Fruit fly (Drosophila melanogaster): Measurements from ENCODE around the gene Gyc76C.
A peak's percentile ranks its signal among the peaks of the same experiment; 100 is the strongest.

The Gyc76C gene

DNA sequence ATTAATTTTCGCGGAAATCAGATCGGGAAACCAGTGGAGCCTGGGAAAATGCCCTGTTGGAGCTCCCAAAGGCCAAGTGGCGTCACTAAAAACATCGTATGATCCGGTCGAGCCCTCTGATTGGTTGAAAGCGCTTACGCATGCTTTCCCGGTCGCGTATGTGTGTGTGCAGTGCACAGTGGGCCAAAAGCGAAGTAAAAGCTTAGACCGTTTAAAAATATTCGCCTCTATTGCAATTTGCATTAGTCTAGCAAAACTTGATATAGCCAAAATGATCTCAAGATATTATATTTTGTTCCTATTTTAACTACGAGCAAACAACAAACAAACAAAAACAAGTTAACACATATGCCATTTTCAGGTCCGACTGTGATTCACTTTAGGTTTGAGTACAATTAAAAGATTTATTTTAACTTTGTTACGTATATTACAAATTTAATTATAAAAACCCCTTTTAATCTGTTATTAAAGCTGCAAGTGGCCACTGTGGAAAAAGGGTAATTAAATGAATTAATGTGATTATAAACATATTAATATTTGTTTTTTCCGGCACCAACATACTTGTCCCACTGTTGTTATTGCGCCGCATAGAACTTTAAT, 934 bp upstream of the Gyc76C start:
- TF ChIP-seq gl (tag; optimal IDR thresholded peaks at IDR 0.05) (peak; percentile 50), fd96Ca (GFP tag; IDR thresholded peaks at IDR 0.05) (peak; percentile 82), CG34367 (tag; optimal IDR thresholded peaks at IDR 0.05) (peak; percentile 75), CG12605 (GFP tag; IDR thresholded peaks at IDR 0.05) (peak; percentile 43; the same call in 1 of the 2 replicates), CG13204 (GFP tag; optimal IDR thresholded peaks at IDR 0.05) (no peak), CG14655 (GFP tag; optimal IDR thresholded peaks at IDR 0.05) (no peak), Snoo (tag; optimal IDR thresholded peaks at IDR 0.05) (peak; percentile 86), CG8301 (tag; optimal IDR thresholded peaks at IDR 0.05) (peak; percentile 89), CG17806 (tag; optimal IDR thresholded peaks at IDR 0.05) (peak; percentile 82), EcR (GFP tag; optimal IDR thresholded peaks at IDR 0.05) (no peak), Pif1B (GFP tag; optimal IDR thresholded peaks at IDR 0.05) (peak; percentile 97), Pif1A (GFP tag; optimal IDR thresholded peaks at IDR 0.05) (peak; percentile 98), CG4496 (GFP tag; IDR thresholded peaks at IDR 0.05) (peak; percentile 84), rn (GFP tag; IDR thresholded peaks at IDR 0.05) (peak; percentile 10; the same call in 1 of the 2 replicates), CG15710 (tag; optimal IDR thresholded peaks at IDR 0.05) (peak; percentile 85), CG10348 (GFP tag; IDR thresholded peaks at IDR 0.05) (peak; percentile 48; the same call in 1 of the 2 replicates), D1 (tag; optimal IDR thresholded peaks at IDR 0.05) (peak; percentile 84), CG9948 (tag; optimal IDR thresholded peaks at IDR 0.05) (peak; percentile 85), Ets98B (GFP tag; IDR thresholded peaks at IDR 0.05) (peak; percentile 78), CG8159 (tag; optimal IDR thresholded peaks at IDR 0.05) (peak; percentile 90), CG32121 (GFP tag; IDR thresholded peaks at IDR 0.05) (peak; percentile 80)

DNA sequence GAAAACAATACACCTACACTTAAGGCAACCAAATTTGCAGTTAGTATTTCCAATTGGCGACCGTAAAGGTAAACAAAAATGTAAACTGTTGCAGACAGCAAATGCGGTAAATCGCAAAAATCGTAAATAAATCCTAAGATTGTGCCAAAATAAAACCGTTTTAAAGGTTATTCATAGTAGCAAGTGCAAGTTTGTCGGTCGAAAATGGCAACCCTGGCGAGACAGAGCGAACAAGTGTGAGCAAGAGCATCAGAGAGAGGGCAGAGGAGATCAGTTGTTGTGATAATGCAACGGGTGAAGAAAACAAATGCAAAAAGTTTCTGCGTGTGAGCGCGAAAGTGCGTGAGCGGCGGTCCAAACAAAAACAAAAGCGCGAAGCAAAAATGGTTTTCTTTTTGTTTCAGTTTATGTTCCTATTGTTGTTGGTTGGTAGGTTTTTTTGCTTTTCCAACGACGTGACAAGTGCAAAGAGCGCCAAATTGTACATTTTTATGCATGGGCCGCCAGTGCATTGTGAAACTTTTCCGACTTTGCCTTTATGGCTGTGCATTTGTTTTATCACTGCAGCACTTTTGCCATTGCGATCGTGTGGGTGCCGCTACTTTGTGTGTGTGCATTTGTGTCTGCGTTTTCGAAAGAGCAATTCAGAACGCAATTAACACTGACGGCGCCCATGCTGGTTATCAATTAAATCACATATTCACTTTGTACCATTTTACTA, 492 bp downstream of the Gyc76C start:
- TF ChIP-seq CG32121 (GFP tag; IDR thresholded peaks at IDR 0.05) (peak; percentile 41; the same call in 1 of the 2 replicates), gl (tag; optimal IDR thresholded peaks at IDR 0.05) (peak; percentile 64), fd96Ca (GFP tag; IDR thresholded peaks at IDR 0.05) (peak; percentile 81), CG12605 (GFP tag; IDR thresholded peaks at IDR 0.05) (peak; percentile 85), EcR (GFP tag; optimal IDR thresholded peaks at IDR 0.05) (no peak), CG15710 (tag; optimal IDR thresholded peaks at IDR 0.05) (peak; percentile 27), Ets98B (GFP tag; IDR thresholded peaks at IDR 0.05) (peak; percentile 74), CG4496 (GFP tag; IDR thresholded peaks at IDR 0.05) (peak; percentile 78), CG8301 (tag; optimal IDR thresholded peaks at IDR 0.05) (peak; percentile 58), rn (GFP tag; IDR thresholded peaks at IDR 0.05) (peak; percentile 52; the same call in 1 of the 2 replicates), D1 (tag; optimal IDR thresholded peaks at IDR 0.05) (no peak), CG13204 (GFP tag; optimal IDR thresholded peaks at IDR 0.05) (peak; percentile 82), Pif1A (GFP tag; optimal IDR thresholded peaks at IDR 0.05) (no peak), CG9948 (tag; optimal IDR thresholded peaks at IDR 0.05) (no peak), CG8159 (tag; optimal IDR thresholded peaks at IDR 0.05) (peak; percentile 35), CG14655 (GFP tag; optimal IDR thresholded peaks at IDR 0.05) (peak; percentile 71)

DNA sequence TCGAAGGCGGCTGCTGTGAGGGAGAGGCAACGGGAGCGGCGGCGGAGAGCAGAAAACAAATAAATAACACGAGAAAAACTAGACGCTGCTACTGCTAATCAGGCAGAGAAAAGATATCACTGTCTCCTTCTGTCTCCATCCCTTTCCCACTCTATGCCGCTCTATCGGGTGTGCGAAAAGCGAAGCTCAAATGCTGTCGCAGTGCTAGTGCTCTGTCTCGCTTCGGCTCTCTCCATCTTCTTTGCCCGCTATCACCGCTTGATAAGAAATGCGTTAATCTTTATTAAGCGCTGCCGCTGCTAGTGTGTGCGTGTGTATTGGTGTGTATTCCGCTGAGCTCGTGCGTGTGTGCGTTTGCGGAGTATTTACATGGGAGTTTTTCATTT, 1.7 kb downstream of the Gyc76C start:
- no peak for TF ChIP-seq CG34367 (tag; optimal IDR thresholded peaks at IDR 0.05)
- TF ChIP-seq Pif1A (GFP tag; optimal IDR thresholded peaks at IDR 0.05) = no peak
- TF ChIP-seq EcR (GFP tag; optimal IDR thresholded peaks at IDR 0.05) = peak; percentile 20
- peak; percentile 94 for TF ChIP-seq CG13204 (GFP tag; optimal IDR thresholded peaks at IDR 0.05)
- peak; percentile 52; the same call in 1 of the 3 replicates for TF ChIP-seq CG4496 (GFP tag; IDR thresholded peaks at IDR 0.05)
- 0 out of 3 replicates have a peak, but pooled peaks have one; percentile 5 for TF ChIP-seq fd96Ca (GFP tag; IDR thresholded peaks at IDR 0.05)

DNA sequence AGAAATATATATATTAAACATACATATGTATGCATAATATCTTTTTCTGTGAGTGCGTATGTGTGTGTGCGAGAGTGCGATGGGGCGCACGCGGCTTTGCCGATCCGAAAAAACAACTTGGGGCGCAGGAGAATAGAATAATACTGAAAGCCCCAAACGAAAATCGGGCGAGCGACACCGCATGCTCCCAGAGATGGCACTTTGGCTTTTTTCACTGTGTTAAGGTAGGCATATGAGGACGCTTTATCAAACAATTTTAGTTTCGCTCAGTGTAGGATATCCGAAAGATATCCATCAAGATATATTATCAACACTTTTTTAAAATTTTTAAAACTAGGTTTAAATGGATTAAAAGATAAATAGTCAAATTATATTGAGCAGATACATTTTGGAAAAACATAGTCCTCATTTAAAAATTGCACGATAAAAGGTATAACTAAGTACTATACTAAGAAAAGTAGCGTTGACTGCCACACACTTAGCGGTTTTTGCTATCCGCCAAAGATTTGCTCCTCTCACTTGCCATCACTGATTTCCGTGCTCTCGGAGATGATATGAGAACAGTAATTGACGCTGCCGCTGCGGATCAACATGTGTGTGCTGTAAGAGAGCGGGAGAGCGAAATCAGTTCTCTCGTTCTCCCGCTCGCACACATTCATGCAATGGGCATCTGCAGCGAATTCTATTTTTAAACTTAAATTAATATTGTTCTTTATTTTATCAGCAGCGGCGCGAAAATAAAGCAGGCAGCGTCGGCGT, 2.3 kb downstream of the Gyc76C start:
- peak; percentile 55 for TF ChIP-seq CG34367 (tag; optimal IDR thresholded peaks at IDR 0.05)
- TF ChIP-seq CG8301 (tag; optimal IDR thresholded peaks at IDR 0.05) = peak; percentile 63
- TF ChIP-seq CG8159 (tag; optimal IDR thresholded peaks at IDR 0.05) = peak; percentile 74
- no peak for TF ChIP-seq CG10348 (GFP tag; IDR thresholded peaks at IDR 0.05)
- TF ChIP-seq CG12605 (GFP tag; IDR thresholded peaks at IDR 0.05) = peak; percentile 37; the same call in 1 of the 2 replicates
- TF ChIP-seq CG17806 (tag; optimal IDR thresholded peaks at IDR 0.05) = peak; percentile 48
- TF ChIP-seq gl (tag; optimal IDR thresholded peaks at IDR 0.05) = no peak
- TF ChIP-seq CG4496 (GFP tag; IDR thresholded peaks at IDR 0.05) = peak; percentile 38; the same call in 1 of the 3 replicates
- TF ChIP-seq CG9948 (tag; optimal IDR thresholded peaks at IDR 0.05) = peak; percentile 54
- TF ChIP-seq CG32121 (GFP tag; IDR thresholded peaks at IDR 0.05) = peak; percentile 14; the same call in 1 of the 2 replicates
- TF ChIP-seq Pif1B (GFP tag; optimal IDR thresholded peaks at IDR 0.05) = peak; percentile 13
- TF ChIP-seq Snoo (tag; optimal IDR thresholded peaks at IDR 0.05) = peak; percentile 58
- TF ChIP-seq CG14655 (GFP tag; optimal IDR thresholded peaks at IDR 0.05) = peak; percentile 74
- TF ChIP-seq fd96Ca (GFP tag; IDR thresholded peaks at IDR 0.05) = peak; percentile 47; the same call in 2 of the 3 replicates
- TF ChIP-seq CG13204 (GFP tag; optimal IDR thresholded peaks at IDR 0.05) = no peak
- peak; percentile 27 for TF ChIP-seq Pif1A (GFP tag; optimal IDR thresholded peaks at IDR 0.05)
- no peak; the same call in 1 of the 2 replicates for TF ChIP-seq Ets98B (GFP tag; IDR thresholded peaks at IDR 0.05)
- no peak for TF ChIP-seq D1 (tag; optimal IDR thresholded peaks at IDR 0.05)
- no peak for TF ChIP-seq rn (GFP tag; IDR thresholded peaks at IDR 0.05)
- peak; percentile 61 for TF ChIP-seq CG15710 (tag; optimal IDR thresholded peaks at IDR 0.05)
- no peak for TF ChIP-seq EcR (GFP tag; optimal IDR thresholded peaks at IDR 0.05)

All from whole organism, pupa.